Worm (Caenorhabditis elegans) whole organism, L1 larva: Measurements from ENCODE around the gene fog-2.

ENCODE experiments used
- C34B4.2 ChIP-seq: sonication (generic microtip); optimal IDR thresholded peaks from 2 replicates; lab custom pipeline; 2017; ENCODE audit warnings: mild to moderate bottlenecking, missing genetic modification characterization, missing compliant biosample characterization
- alr-1 ChIP-seq: fragments of 200-800 bp; sonication (Bioruptor generic); optimal IDR thresholded peaks from 2 replicates; lab custom pipeline; 2018; ENCODE audit warnings: borderline replicate concordance, mild to moderate bottlenecking, missing genetic modification characterization, missing compliant biosample characterization
- ceh-63 ChIP-seq: fragments of 200-800 bp; sonication (Bioruptor generic); optimal IDR thresholded peaks from 2 replicates; lab custom pipeline; 2018; ENCODE audit warnings: mild to moderate bottlenecking, missing genetic modification characterization, missing compliant biosample characterization
- ceh-8 ChIP-seq: fragments of 200-800 bp; sonication (Bioruptor generic); optimal IDR thresholded peaks from 2 replicates; lab custom pipeline; 2018; ENCODE audit warnings: mild to moderate bottlenecking, missing genetic modification characterization, moderate library complexity, missing compliant biosample characterization
- ceh-88 ChIP-seq: fragments of 200-800 bp; sonication (Bioruptor generic); IDR thresholded peaks from 2 replicates; pipeline ENCODE4 v1.3.6; 2022; ENCODE audit warnings: missing genetic modification characterization, missing compliant biosample characterization
- efl-1 ChIP-seq, 4 experiments: fragments of 150-350 bp; optimal IDR thresholded peaks in 3 of 4; peaks in 1 of 4; 1 replicate in 1 of 4; 2 replicates in 3 of 4; lab custom pipeline; 2014; ENCODE audit warnings: missing biosample characterization in 2 of 4, missing genetic modification characterization in 2 of 4, missing genetic modification reagents in 2 of 4
- efl-3 ChIP-seq: fragments of 200-800 bp; sonication (Bioruptor generic); optimal IDR thresholded peaks from 2 replicates; lab custom pipeline; 2018; ENCODE audit warnings: mild to moderate bottlenecking, missing genetic modification characterization, missing compliant biosample characterization
- elt-3 ChIP-seq, 6 experiments: fragments of 150-350 bp in 1 of 6; sonication (generic microtip); optimal IDR thresholded peaks; 2 replicates each; lab custom pipeline; 2017 to 2018; ENCODE audit warnings: missing biosample characterization in 6 of 6, missing genetic modification characterization in 6 of 6, inconsistent platforms in 1 of 6
- fkh-8 ChIP-seq: sonication (generic microtip); optimal IDR thresholded peaks from 2 replicates; lab custom pipeline; 2016; ENCODE audit warnings: mild to moderate bottlenecking, missing genetic modification characterization, missing compliant biosample characterization
- grh-1 ChIP-seq: fragments of 200-800 bp; sonication (Bioruptor generic); IDR thresholded peaks from 2 replicates; pipeline ENCODE4 v1.3.6; 2022; ENCODE audit warnings: missing genetic modification reagents, missing genetic modification characterization, missing compliant biosample characterization
- hlh-17 ChIP-seq: fragments of 200-800 bp; sonication (Bioruptor generic); optimal IDR thresholded peaks from 2 replicates; lab custom pipeline; 2018; ENCODE audit warnings: missing genetic modification characterization, mild to moderate bottlenecking, missing compliant biosample characterization, moderate library complexity, borderline replicate concordance
- hpl-2 ChIP-seq: fragments of 150-350 bp; optimal IDR thresholded peaks from 2 replicates; lab custom pipeline; 2014; ENCODE audit warnings: missing biosample characterization, missing genetic modification reagents, missing genetic modification characterization
- lin-35 ChIP-seq, 2 experiments: fragments of 150-350 bp; optimal IDR thresholded peaks; 2 replicates each; lab custom pipeline; 2014; ENCODE audit warnings: missing biosample characterization in 2 of 2, missing genetic modification characterization in 2 of 2, missing genetic modification reagents in 2 of 2
- lin-39 ChIP-seq: fragments of 150-350 bp; optimal IDR thresholded peaks from 2 replicates; lab custom pipeline; 2014; ENCODE audit warnings: missing biosample characterization, missing genetic modification reagents, missing genetic modification characterization
- lir-3 ChIP-seq: sonication (generic microtip); optimal IDR thresholded peaks from 2 replicates; lab custom pipeline; 2016; ENCODE audit warnings: mild to moderate bottlenecking, missing genetic modification characterization, moderate library complexity, missing compliant biosample characterization; ENCODE audit not compliant: poor library complexity
- lsy-2 ChIP-seq, 2 experiments: fragments of 150-350 bp; optimal IDR thresholded peaks; 2 replicates each; lab custom pipeline; 2014; ENCODE audit warnings: missing biosample characterization in 2 of 2, missing genetic modification characterization in 2 of 2
- mab-9 ChIP-seq: fragments of 200-800 bp; sonication (Bioruptor generic); IDR thresholded peaks from 2 replicates; pipeline ENCODE4 v1.3.6; 2022; ENCODE audit warnings: missing genetic modification reagents, missing genetic modification characterization, missing compliant biosample characterization
- nhr-11 ChIP-seq: fragments of 150-350 bp; optimal IDR thresholded peaks from 2 replicates; lab custom pipeline; 2014; ENCODE audit warnings: missing biosample characterization, missing genetic modification characterization
- nhr-19 ChIP-seq: fragments of 200-800 bp; sonication (Bioruptor generic); conservative IDR thresholded peaks from 2 replicates; pipeline ENCODE4 v1.3.6; 2022; ENCODE audit warnings: missing genetic modification characterization, missing compliant biosample characterization
- nhr-20 ChIP-seq: sonication (generic microtip); optimal IDR thresholded peaks from 2 replicates; lab custom pipeline; 2016; ENCODE audit warnings: mild to moderate bottlenecking, missing genetic modification characterization, missing compliant biosample characterization
- nhr-237 ChIP-seq: fragments of 150-350 bp; optimal IDR thresholded peaks from 2 replicates; lab custom pipeline; 2014; ENCODE audit warnings: missing biosample characterization, missing genetic modification characterization
- nhr-47 ChIP-seq: sonication (generic microtip); optimal IDR thresholded peaks from 2 replicates; lab custom pipeline; 2016; ENCODE audit warnings: mild to moderate bottlenecking, missing genetic modification characterization, moderate library complexity, missing compliant biosample characterization
- nhr-71 ChIP-seq: sonication (generic microtip); optimal IDR thresholded peaks from 2 replicates; lab custom pipeline; 2016; ENCODE audit warnings: mild to moderate bottlenecking, missing genetic modification characterization, moderate library complexity, missing compliant biosample characterization
- nhr-85 ChIP-seq: sonication (generic microtip); peaks from one replicate; lab custom pipeline; 2016; ENCODE audit warnings: missing genetic modification characterization, inconsistent platforms, missing compliant biosample characterization
- nhr-90 ChIP-seq: sonication (generic microtip); optimal IDR thresholded peaks from 2 replicates; lab custom pipeline; 2016; ENCODE audit warnings: mild to moderate bottlenecking, missing genetic modification characterization, missing compliant biosample characterization; ENCODE audit not compliant: poor library complexity
- pag-3 ChIP-seq: sonication (generic microtip); optimal IDR thresholded peaks from 2 replicates; lab custom pipeline; 2017; ENCODE audit warnings: missing genetic modification characterization, mild to moderate bottlenecking, missing compliant biosample characterization, antibody characterized with exemption, borderline replicate concordance; ENCODE audit not compliant: insufficient read depth
- pqm-1 ChIP-seq: sonication (generic microtip); optimal IDR thresholded peaks from 3 replicates; lab custom pipeline; 2017; ENCODE audit warnings: missing biosample characterization, missing genetic modification characterization
- skn-1 ChIP-seq: fragments of 150-350 bp; optimal IDR thresholded peaks from 2 replicates; lab custom pipeline; 2014; ENCODE audit warnings: missing biosample characterization, missing genetic modification characterization
- snpc-4 ChIP-seq: fragments of 150-350 bp; optimal IDR thresholded peaks from 2 replicates; lab custom pipeline; 2014; ENCODE audit warnings: missing biosample characterization, missing genetic modification characterization
- sptf-1 ChIP-seq: fragments of 150-350 bp; optimal IDR thresholded peaks from 2 replicates; lab custom pipeline; 2014; ENCODE audit warnings: missing biosample characterization, missing genetic modification characterization
- sup-37 ChIP-seq: fragments of 200-800 bp; sonication (Bioruptor generic); optimal IDR thresholded peaks from 2 replicates; lab custom pipeline; 2018; ENCODE audit warnings: mild to moderate bottlenecking, missing genetic modification characterization, missing compliant biosample characterization
- unc-86 ChIP-seq: sonication (generic microtip); optimal IDR thresholded peaks from 2 replicates; lab custom pipeline; 2016; ENCODE audit warnings: missing genetic modification characterization, missing compliant biosample characterization
- zag-1 ChIP-seq: fragments of 150-350 bp; optimal IDR thresholded peaks from 2 replicates; lab custom pipeline; 2014; ENCODE audit warnings: missing biosample characterization, missing genetic modification characterization
- zip-4 ChIP-seq: fragments of 200-800 bp; sonication (Bioruptor generic); optimal IDR thresholded peaks from 2 replicates; lab custom pipeline; 2018; ENCODE audit warnings: mild to moderate bottlenecking, missing genetic modification characterization, moderate library complexity, missing compliant biosample characterization
- ztf-11 ChIP-seq, 2 experiments: sonication (generic microtip); optimal IDR thresholded peaks; 2 replicates each; lab custom pipeline; 2016 to 2017; ENCODE audit warnings: missing genetic modification characterization in 2 of 2, missing biosample characterization in 1 of 2, missing compliant biosample characterization in 1 of 2

Gene fog-2

DNA sequence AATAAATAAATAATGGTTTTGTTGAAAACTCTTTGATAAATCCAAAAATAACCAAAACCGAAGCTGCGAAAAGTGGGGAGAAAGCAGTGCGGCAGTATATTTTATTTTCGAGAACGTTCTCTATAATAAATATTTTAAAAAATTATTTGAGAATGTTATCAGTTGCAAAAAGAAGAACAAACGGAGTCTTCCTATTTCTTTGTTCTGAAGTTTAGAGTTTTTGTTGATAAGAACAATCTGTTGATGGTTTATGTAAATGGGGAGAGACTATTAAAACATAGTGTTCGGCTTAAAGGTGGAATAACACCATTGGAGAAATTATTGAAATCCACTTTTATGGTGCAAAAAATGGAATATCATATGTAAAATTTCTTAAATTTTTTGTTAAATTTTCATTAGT, 14.0 kb downstream of the fog-2 start:
- TF ChIP-seq C34B4.2, result no peak
- peak; percentile 17 for TF ChIP-seq nhr-85 (tag; lab: Kevin White, UChicago)
- TF ChIP-seq, all 84 proteins: peak for 1

DNA sequence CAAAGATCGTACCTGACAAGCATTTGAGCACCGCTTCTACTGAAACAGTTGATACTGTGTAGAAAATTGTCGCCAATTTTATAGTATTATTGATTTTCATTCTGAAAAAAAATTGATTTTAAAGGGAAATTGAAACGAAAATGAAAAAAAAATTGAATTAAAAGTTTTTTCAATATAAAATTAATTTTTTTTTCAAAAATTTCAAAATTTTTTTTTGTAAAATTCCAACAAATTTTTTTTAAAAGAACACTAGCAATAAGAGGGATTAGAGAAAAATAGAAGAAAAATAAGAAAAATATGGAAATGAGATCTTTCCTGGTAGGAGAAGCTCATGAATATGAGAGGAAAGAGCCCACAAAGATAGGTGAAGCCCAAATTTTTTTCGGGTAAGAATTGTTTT, 16.1 kb downstream of the fog-2 start, which contains the start of gene Y113G7B.11:
Y113G7B.11 (minus strand) TSS at position 101 of the 400 bp plus-strand sequence.
- TF ChIP-seq snpc-4 (tag; lab: Kevin White, UChicago) (no peak), zag-1 (no peak), hlh-17 (GFP tag; lab: Kevin White, UChicago) (no peak), efl-1 (optimal IDR thresholded peaks at IDR 0.05; lab: Kevin White, UChicago) (no peak), efl-1 (GFP tag; optimal IDR thresholded peaks at IDR 0.05 in 1 of 2; lab: Kevin White, UChicago) (no peak), nhr-71 (tag; lab: Kevin White, UChicago) (no peak), lir-3 (no peak), grh-1 (GFP tag; lab: Robert Waterston, UW) (no peak), mab-9 (GFP tag; lab: Robert Waterston, UW) (no peak), fkh-8 (tag; lab: Kevin White, UChicago) (no peak), lin-39 (tag; lab: Kevin White, UChicago) (no peak), sptf-1 (tag; lab: Kevin White, UChicago) (no peak), unc-86 (tag; lab: Kevin White, UChicago) (no peak), lin-35 (GFP tag; optimal IDR thresholded peaks at IDR 0.05; lab: Kevin White, UChicago) (no peak)
- TF ChIP-seq, all 84 proteins: peak for 0

DNA sequence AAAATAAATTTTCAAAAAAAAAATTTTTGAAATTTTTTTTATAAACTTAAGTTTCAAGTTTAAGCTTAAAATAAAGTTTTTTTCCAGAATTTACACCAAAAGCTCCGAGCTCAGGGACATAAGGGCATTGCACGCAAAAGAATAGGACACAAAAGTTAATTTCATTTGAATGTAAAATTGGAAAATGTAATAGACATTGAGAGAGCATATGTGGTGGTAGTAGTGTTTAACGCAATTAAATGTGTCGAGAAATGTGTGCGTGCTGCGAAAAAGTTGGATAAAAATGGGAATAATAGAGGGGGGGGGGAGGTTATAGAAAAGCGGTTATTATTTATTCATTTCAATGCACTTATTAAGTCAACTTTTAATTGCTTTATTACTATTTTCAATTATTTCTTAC, 21.6 kb downstream of the fog-2 start:
- TF ChIP-seq elt-3 (tag; optimal IDR thresholded peaks at IDR 0.05; lab: Kevin White, UChicago) (no peak), ceh-88 (no peak), C34B4.2 (no peak), nhr-20 (no peak), efl-1 (optimal IDR thresholded peaks at IDR 0.05; lab: Kevin White, UChicago) (no peak), efl-1 (GFP tag; optimal IDR thresholded peaks at IDR 0.05 in 1 of 2; lab: Kevin White, UChicago) (peak in 1 of 2 experiments; percentile 30), nhr-90 (no peak), mab-9 (GFP tag; lab: Robert Waterston, UW) (no peak), sup-37 (GFP tag; lab: Kevin White, UChicago) (no peak), skn-1 (no peak)

DNA sequence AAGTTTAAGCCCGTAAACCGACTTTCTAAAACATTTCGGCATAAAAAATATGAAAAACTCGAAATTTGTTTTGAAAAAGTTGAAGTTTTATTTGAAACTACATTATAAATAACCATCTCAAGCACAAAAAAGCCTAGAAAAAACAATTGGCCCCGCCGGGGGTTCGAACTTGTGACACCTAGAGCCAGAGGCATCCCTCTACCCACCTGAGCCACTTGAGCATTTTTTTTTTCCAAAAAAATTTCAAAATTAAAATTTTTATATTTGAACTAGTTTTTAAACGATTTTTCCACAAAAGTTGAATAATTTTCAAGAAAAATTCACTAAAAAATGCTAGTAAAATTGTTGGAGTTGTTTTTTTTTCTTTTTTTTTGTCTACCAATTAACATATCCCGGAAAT, 24.7 kb downstream of the fog-2 start:
- TF ChIP-seq grh-1 (GFP tag; lab: Robert Waterston, UW) (no peak), lsy-2 (tag; optimal IDR thresholded peaks at IDR 0.05; lab: Kevin White, UChicago) (no peak), nhr-47 (no peak), alr-1 (tag; lab: Kevin White, UChicago) (no peak), nhr-11 (tag; lab: Kevin White, UChicago) (no peak), nhr-237 (tag; lab: Kevin White, UChicago) (no peak), hpl-2 (no peak), ceh-8 (GFP tag; lab: Kevin White, UChicago) (no peak), efl-3 (GFP tag; lab: Kevin White, UChicago) (no peak), ztf-11 (tag; optimal IDR thresholded peaks at IDR 0.05; lab: Kevin White, UChicago) (no peak), ceh-63 (no peak), pqm-1 (tag; lab: Kevin White, UChicago) (no peak), lin-39 (tag; lab: Kevin White, UChicago) (no peak), zip-4 (no peak), nhr-19 (GFP tag; lab: Robert Waterston, UW) (no peak), pag-3 (tag; lab: Kevin White, UChicago) (no peak)
- TF ChIP-seq, all 84 proteins: peak for 0
